Fruit fly (Drosophila melanogaster): ENCODE results near the gene CG16710.

The CG16710 gene

DNA sequence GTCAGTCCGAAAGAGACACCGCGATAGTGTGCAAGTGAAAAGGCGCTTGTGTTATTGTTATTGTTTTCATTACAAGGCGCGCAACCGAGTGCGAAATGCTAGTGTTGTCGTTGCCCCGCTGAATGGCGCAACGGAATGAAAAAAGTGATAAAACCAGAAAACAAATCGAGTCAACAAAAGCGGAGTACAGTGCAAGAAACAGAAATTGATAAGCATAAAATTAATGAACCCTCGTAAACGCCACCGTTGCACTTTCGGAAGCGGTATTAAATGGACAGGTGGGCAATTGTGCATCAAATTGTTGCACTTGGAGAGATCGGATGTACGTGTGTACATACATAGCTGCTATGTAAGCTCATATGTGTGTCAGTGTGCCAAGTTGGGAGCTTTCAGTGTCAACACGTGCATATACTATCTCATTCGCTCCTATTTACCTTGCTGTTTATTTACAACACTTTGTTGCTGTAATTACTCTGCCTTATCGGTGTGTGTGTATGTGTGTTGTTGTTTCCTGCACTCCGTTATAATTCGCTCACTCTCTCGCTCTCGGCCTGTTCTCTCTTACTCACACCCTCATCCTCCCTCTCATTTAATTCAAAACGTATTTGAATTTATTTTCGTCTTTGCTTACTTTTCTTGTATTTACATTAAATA is 41.2 kb downstream of the CG16710 start (continued):
- peak; percentile 23 for TF ChIP-seq CG16779 (tag; optimal IDR thresholded peaks at IDR 0.05)
- TF ChIP-seq CG6163 (GFP tag; IDR thresholded peaks at IDR 0.05), result peak; percentile 65
- peak; percentile 75 for TF ChIP-seq svp (GFP tag)
- TF ChIP-seq topi (GFP tag; optimal IDR thresholded peaks at IDR 0.05), result peak; percentile 8
- TF ChIP-seq CG11762 (GFP tag; optimal IDR thresholded peaks at IDR 0.05; ENCODE audit: insufficient read depth), result peak; percentile 46
- TF ChIP-seq CG6854 (GFP tag; optimal IDR thresholded peaks at IDR 0.05), result peak; percentile 6
- TF ChIP-seq CG6808 (GFP tag; optimal IDR thresholded peaks at IDR 0.05), result peak; percentile 59
- TF ChIP-seq Ets96B (tag; optimal IDR thresholded peaks at IDR 0.05), result no peak
- peak; percentile 17 for TF ChIP-seq esn (GFP tag; optimal IDR thresholded peaks at IDR 0.05)
- no peak for TF ChIP-seq CG11902 (GFP tag; optimal IDR thresholded peaks at IDR 0.05)
- peak; percentile 36 for TF ChIP-seq Sox14 (GFP tag; optimal IDR thresholded peaks at IDR 0.05)
- peak; percentile 13 for TF ChIP-seq acj6 (GFP tag; optimal IDR thresholded peaks at IDR 0.05)
- TF ChIP-seq CG8632 (GFP tag; optimal IDR thresholded peaks at IDR 0.05), result peak; percentile 5
- TF ChIP-seq CG6792 (GFP tag; optimal IDR thresholded peaks at IDR 0.05), result peak; percentile 60
- TF ChIP-seq vri (GFP tag; optimal IDR thresholded peaks at IDR 0.05), result peak; percentile 56
- TF ChIP-seq cyc (GFP tag; optimal IDR thresholded peaks at IDR 0.05), result no peak
- TF ChIP-seq CG7368 (GFP tag; optimal IDR thresholded peaks at IDR 0.05), result peak; percentile 78
- TF ChIP-seq CG10669 (GFP tag; optimal IDR thresholded peaks at IDR 0.05), result peak; percentile 36
- TF ChIP-seq Hr38 (GFP tag; optimal IDR thresholded peaks at IDR 0.05), result no peak
- peak; percentile 33 for TF ChIP-seq Sox102F (GFP tag; optimal IDR thresholded peaks at IDR 0.05)
- TF ChIP-seq CG1621 (tag; optimal IDR thresholded peaks at IDR 0.05), result peak; percentile 46
- TF ChIP-seq Blimp-1 (GFP tag; optimal IDR thresholded peaks at IDR 0.05), result no peak
- no peak for TF ChIP-seq net (GFP tag; optimal IDR thresholded peaks at IDR 0.05)
- peak; percentile 74 for TF ChIP-seq CG8119 (GFP tag; IDR thresholded peaks at IDR 0.05)

DNA sequence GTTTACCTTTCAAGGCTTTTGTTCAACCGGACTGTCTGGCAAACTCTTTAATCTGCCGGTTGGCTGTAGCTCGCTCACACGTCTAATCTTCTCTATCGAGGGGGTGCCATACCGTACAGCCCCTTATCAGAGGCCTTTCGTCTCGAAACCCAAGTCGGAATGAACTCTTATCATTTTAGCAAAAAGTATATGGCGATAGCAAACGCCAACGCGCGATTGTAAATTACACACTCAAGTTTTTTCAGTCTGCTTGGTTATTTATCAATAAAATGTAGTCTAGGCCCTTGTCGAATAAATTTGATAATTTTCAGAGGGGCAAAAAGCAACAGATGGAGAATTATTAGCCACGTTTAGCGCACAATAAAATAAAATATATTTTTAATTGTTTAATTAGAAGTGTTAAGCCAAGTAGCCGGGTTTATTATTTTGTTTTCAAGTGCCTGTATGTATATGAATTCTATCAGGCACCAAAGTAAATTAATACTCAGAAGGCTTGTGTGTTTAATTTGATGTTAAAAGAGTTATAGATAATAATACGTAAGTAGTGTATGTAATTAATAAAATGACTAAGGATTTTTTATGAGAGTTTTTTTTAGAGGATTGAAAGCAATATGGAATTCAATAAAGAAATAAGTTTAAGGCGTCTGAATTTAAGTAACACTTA is 42.7 kb downstream of the CG16710 start:
- TF ChIP-seq CG7368 (GFP tag; optimal IDR thresholded peaks at IDR 0.05) (no peak), CG8319 (GFP tag; optimal IDR thresholded peaks at IDR 0.05) (no peak), svp (GFP tag) (peak; percentile 83), vri (GFP tag; optimal IDR thresholded peaks at IDR 0.05) (peak; percentile 72), fkh (GFP tag; optimal IDR thresholded peaks at IDR 0.05) (peak; percentile 34), Eip78C (GFP tag) (peak; percentile 1), CG9139 (GFP tag; optimal IDR thresholded peaks at IDR 0.05) (no peak), CG11902 (GFP tag; optimal IDR thresholded peaks at IDR 0.05) (no peak), CG31627 (GFP tag; optimal IDR thresholded peaks at IDR 0.05) (no peak), Eip93F (GFP tag; optimal IDR thresholded peaks at IDR 0.05) (peak; percentile 75)

- no peak for TF ChIP-seq Hr4 (GFP tag; optimal IDR thresholded peaks at IDR 0.05)
- TF ChIP-seq svp (GFP tag), result peak; percentile 74
- TF ChIP-seq Hr39 (GFP tag; optimal IDR thresholded peaks at IDR 0.05), result no peak
- peak; percentile 42 for TF ChIP-seq Eip78C (GFP tag)
- no peak for TF ChIP-seq cyc (GFP tag; optimal IDR thresholded peaks at IDR 0.05)
- peak; percentile 44 for TF ChIP-seq vri (GFP tag; optimal IDR thresholded peaks at IDR 0.05)
- TF ChIP-seq fkh (GFP tag; optimal IDR thresholded peaks at IDR 0.05), result peak; percentile 92
Observed at dm6 chr3R:23725711-23726349, 43.5 kb downstream of the CG16710 start.

DNA sequence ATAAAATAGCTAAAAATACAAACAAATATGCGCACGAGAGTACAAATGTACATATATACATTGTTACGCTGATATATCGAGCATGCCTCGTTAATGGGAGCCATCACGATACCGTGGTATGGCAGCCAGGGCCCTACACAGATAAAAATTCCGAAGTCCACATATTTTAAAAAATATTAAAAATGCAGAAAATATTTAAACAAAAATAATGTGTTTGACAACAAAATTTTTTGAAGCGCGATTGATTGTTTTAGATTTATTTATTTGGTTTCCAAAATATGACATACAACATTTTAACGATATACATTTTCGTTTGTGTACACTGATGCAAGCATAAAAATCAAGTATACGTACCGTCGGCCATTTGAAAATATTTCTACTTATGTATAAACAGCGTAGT is 44.4 kb downstream of the CG16710 start:
- TF ChIP-seq fd85E (GFP tag; optimal IDR thresholded peaks at IDR 0.05), result peak; percentile 20
- peak; percentile 53 for TF ChIP-seq CG8632 (GFP tag; optimal IDR thresholded peaks at IDR 0.05)
- TF ChIP-seq CG32006 (GFP tag; optimal IDR thresholded peaks at IDR 0.05), result peak; percentile 84
- peak; percentile 58 for TF ChIP-seq CG31627 (GFP tag; optimal IDR thresholded peaks at IDR 0.05)
- TF ChIP-seq eg (GFP tag; IDR thresholded peaks at IDR 0.05), result peak; percentile 86
- peak; percentile 61 for TF ChIP-seq CG6808 (GFP tag; optimal IDR thresholded peaks at IDR 0.05)
- peak; percentile 85 for TF ChIP-seq CG15336 (GFP tag; IDR thresholded peaks at IDR 0.05)
- peak; percentile 74 for TF ChIP-seq pdm3 (GFP tag; optimal IDR thresholded peaks at IDR 0.05)
- peak; percentile 65 for TF ChIP-seq Hr39 (GFP tag; optimal IDR thresholded peaks at IDR 0.05)
- peak; percentile 78 for TF ChIP-seq CG6163 (GFP tag; IDR thresholded peaks at IDR 0.05)
- peak; percentile 79 for TF ChIP-seq net (GFP tag; optimal IDR thresholded peaks at IDR 0.05)
- peak; percentile 93 for TF ChIP-seq Eip78C (GFP tag)
- peak; percentile 68 for TF ChIP-seq Met (GFP tag; optimal IDR thresholded peaks at IDR 0.05)
- no peak for TF ChIP-seq CG6854 (GFP tag; optimal IDR thresholded peaks at IDR 0.05)
- TF ChIP-seq Smox (GFP tag; optimal IDR thresholded peaks at IDR 0.05), result peak; percentile 65
- TF ChIP-seq cyc (GFP tag; optimal IDR thresholded peaks at IDR 0.05), result peak; percentile 52
- TF ChIP-seq Ets96B (tag; optimal IDR thresholded peaks at IDR 0.05), result peak; percentile 62
- no peak for TF ChIP-seq Blimp-1 (GFP tag; optimal IDR thresholded peaks at IDR 0.05)
- peak; percentile 75 for TF ChIP-seq CG6276 (GFP tag; optimal IDR thresholded peaks at IDR 0.05)
- peak; percentile 43 for TF ChIP-seq Sox15 (GFP tag; optimal IDR thresholded peaks at IDR 0.05)
- TF ChIP-seq svp (GFP tag), result peak; percentile 84
- TF ChIP-seq CG16779 (tag; optimal IDR thresholded peaks at IDR 0.05), result peak; percentile 4
- TF ChIP-seq acj6 (GFP tag; optimal IDR thresholded peaks at IDR 0.05), result peak; percentile 63
